Fruit fly (Drosophila melanogaster): Measurements from ENCODE around the gene CG12104.
A peak's percentile ranks its signal among the peaks of the same experiment; 100 is the strongest.

The CG12104 gene

dm6 chr3L:1591692-1592371 is 10.6 kb downstream of the CG12104 start:
- TF ChIP-seq CG4854 (GFP tag; optimal IDR thresholded peaks at IDR 0.05) = no peak
- TF ChIP-seq CG2875 (GFP tag; optimal IDR thresholded peaks at IDR 0.05) = peak; percentile 7
- TF ChIP-seq HLH4C (GFP tag; IDR thresholded peaks at IDR 0.05; ENCODE audit: partially characterized antibody) = no peak
- TF ChIP-seq dimm (GFP tag; IDR thresholded peaks at IDR 0.05) = no peak
- TF ChIP-seq Dbx (GFP tag; IDR thresholded peaks at IDR 0.05) = peak; percentile 87; the same call in 2 of the 3 replicates
- peak; percentile 71 for TF ChIP-seq crc (GFP tag; optimal IDR thresholded peaks at IDR 0.05)
- no peak for TF ChIP-seq BEAF-32 (GFP tag; optimal IDR thresholded peaks at IDR 0.05)
- peak in 1 of 2 experiments; percentile 43 for TF ChIP-seq chif (GFP tag; optimal IDR thresholded peaks at IDR 0.05)
- no peak for TF ChIP-seq Ets65A (GFP tag)
- TF ChIP-seq Antp (GFP tag; optimal IDR thresholded peaks at IDR 0.05) = no peak
- TF ChIP-seq CG14965 (GFP tag; optimal IDR thresholded peaks at IDR 0.05; ENCODE audit: borderline replicate concordance) = peak; percentile 23
- TF ChIP-seq Ptx1 (GFP tag; IDR thresholded peaks at IDR 0.05) = no peak
- peak; percentile 93 for TF ChIP-seq CG3281 (GFP tag; optimal IDR thresholded peaks at IDR 0.05)
- TF ChIP-seq CTCF (GFP tag; optimal IDR thresholded peaks at IDR 0.05) = no peak
- TF ChIP-seq CG15073 (GFP tag; optimal IDR thresholded peaks at IDR 0.05) = no peak
- no peak for TF ChIP-seq CG10959 (GFP tag; IDR thresholded peaks at IDR 0.05)
- TF ChIP-seq CG6689 (GFP tag; IDR thresholded peaks at IDR 0.05) = peak; percentile 36; the same call in 1 of the 2 replicates
- no peak for TF ChIP-seq CkIIα-i1 (GFP tag; IDR thresholded peaks at IDR 0.05)
- TF ChIP-seq MBD-R2 (GFP tag; IDR thresholded peaks at IDR 0.05) = no peak; the same call in 1 of the 2 replicates
- no peak for TF ChIP-seq D19A (tag; optimal IDR thresholded peaks at IDR 0.05)
- TF ChIP-seq Fer3 (tag; optimal IDR thresholded peaks at IDR 0.05) = peak; percentile 88
- TF ChIP-seq Doc3 (GFP tag; IDR thresholded peaks at IDR 0.05; ENCODE audit: partially characterized antibody) = no peak
- TF ChIP-seq Meics (GFP tag; optimal IDR thresholded peaks at IDR 0.05) = peak; percentile 90
- peak; percentile 79 for TF ChIP-seq CG1233 (GFP tag; optimal IDR thresholded peaks at IDR 0.05)
- no peak for TF ChIP-seq sd (tag; optimal IDR thresholded peaks at IDR 0.05)
- TF ChIP-seq NfI (GFP tag; optimal IDR thresholded peaks at IDR 0.05) = peak; percentile 71
- TF ChIP-seq CG8281 (tag; optimal IDR thresholded peaks at IDR 0.05) = peak; percentile 46
- no peak for TF ChIP-seq CG2199 (GFP tag; IDR thresholded peaks at IDR 0.05)
- peak; percentile 96 for TF ChIP-seq CG18599 (GFP tag; optimal IDR thresholded peaks at IDR 0.05)
- TF ChIP-seq CG1529 (GFP tag; optimal IDR thresholded peaks at IDR 0.05) = peak; percentile 6
- TF ChIP-seq CG15269 (tag; optimal IDR thresholded peaks at IDR 0.05) = peak; percentile 67
- TF ChIP-seq CG6765 (GFP tag; optimal IDR thresholded peaks at IDR 0.05) = peak; percentile 91
- peak; percentile 63 for TF ChIP-seq maf-S (GFP tag; optimal IDR thresholded peaks at IDR 0.05)
- TF ChIP-seq fd3F (GFP tag; optimal IDR thresholded peaks at IDR 0.05) = peak; percentile 75
- peak; percentile 28 for TF ChIP-seq CG12391 (tag; optimal IDR thresholded peaks at IDR 0.05)
- TF ChIP-seq Drgx (GFP tag; IDR thresholded peaks at IDR 0.05) = peak; percentile 29; the same call in 1 of the 2 replicates
- TF ChIP-seq scrt (GFP tag; optimal IDR thresholded peaks at IDR 0.05) = no peak
- TF ChIP-seq sna (GFP tag; IDR thresholded peaks at IDR 0.05; ENCODE audit: partially characterized antibody) = no peak
- no peak for TF ChIP-seq CG14667 (GFP tag; IDR thresholded peaks at IDR 0.05)
- no peak for TF ChIP-seq Lim3 (GFP tag; IDR thresholded peaks at IDR 0.05)
- TF ChIP-seq psq (GFP tag; optimal IDR thresholded peaks at IDR 0.05) = peak; percentile 6
- TF ChIP-seq lola (GFP tag; optimal IDR thresholded peaks at IDR 0.05) = no peak
- no peak for TF ChIP-seq shn (GFP tag; optimal IDR thresholded peaks at IDR 0.05)
- TF ChIP-seq Opbp (GFP tag; IDR thresholded peaks at IDR 0.05; ENCODE audit: partially characterized antibody) = no peak
- TF ChIP-seq ERR (GFP tag; optimal IDR thresholded peaks at IDR 0.05) = peak; percentile 39
- peak; percentile 64 for TF ChIP-seq NK7.1 (GFP tag; optimal IDR thresholded peaks at IDR 0.05)
- TF ChIP-seq chinmo (GFP tag; IDR thresholded peaks at IDR 0.05; ENCODE audit: partially characterized antibody) = no peak
- peak; percentile 84; the same call in 1 of the 2 replicates for TF ChIP-seq sob (GFP tag; IDR thresholded peaks at IDR 0.05)
- no peak for TF ChIP-seq ttk (GFP tag; IDR thresholded peaks at IDR 0.05)
- no peak for TF ChIP-seq CG17568 (GFP tag; optimal IDR thresholded peaks at IDR 0.05)
